Fruit fly (Drosophila melanogaster) whole organism, prepupa: ENCODE measurements around the gene CG16952.

Experiments
- CG11294 ChIP-seq: fragments of 200-800 bp; sonication (Bioruptor generic); IDR thresholded peaks from 2 replicates; pipeline ENCODE4 v1.3.6; 2022; ENCODE audit warnings: missing biosample characterization, missing genetic modification characterization
- CG9139 ChIP-seq: fragments of 200-800 bp; sonication (Bioruptor generic); optimal IDR thresholded peaks from 3 replicates; lab custom pipeline; 2017; ENCODE audit warnings: missing biosample characterization, mild to moderate bottlenecking, missing genetic modification characterization
- Hr38 ChIP-seq: sonication (Bioruptor generic); optimal IDR thresholded peaks from 2 replicates; lab custom pipeline; 2016; ENCODE audit warnings: missing biosample characterization, missing genetic modification characterization
- Sox15 ChIP-seq: fragments of 200-800 bp; sonication (Bioruptor generic); optimal IDR thresholded peaks from 3 replicates; lab custom pipeline; 2016; ENCODE audit warnings: missing biosample characterization, missing genetic modification characterization

DNA sequence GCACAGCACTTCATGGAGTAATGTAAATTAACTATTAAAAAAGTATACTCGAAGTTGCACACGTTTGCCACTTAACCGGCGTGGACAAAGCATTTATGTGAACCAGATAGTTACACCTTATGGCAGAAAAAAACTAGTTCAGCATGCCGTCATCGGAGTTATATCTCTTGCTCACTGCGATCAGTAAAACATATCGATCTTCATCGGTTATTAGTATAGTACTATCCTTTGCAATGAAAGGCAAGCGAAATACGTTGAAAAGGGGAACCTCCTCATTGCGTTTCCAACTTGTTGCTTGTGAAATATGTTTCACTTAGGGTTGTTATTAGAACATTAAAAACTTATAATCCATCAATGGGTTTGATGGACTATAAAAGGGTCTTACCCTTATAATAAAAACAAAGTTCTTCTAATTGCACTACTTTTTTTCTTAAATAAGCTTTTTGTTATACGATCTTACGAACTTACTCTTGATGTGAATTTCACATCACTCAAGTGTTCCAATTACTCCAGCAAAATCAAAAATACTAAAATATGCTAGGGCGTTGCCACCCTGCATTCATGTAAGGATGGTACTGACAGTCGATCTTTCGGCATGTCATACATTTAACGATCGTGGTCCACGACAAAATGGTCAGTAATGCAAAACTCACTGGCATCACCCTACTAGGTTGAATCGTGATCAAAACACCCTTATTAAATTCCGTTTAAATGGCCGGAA is 39.7 kb downstream of the CG16952 start, which contains the start of gene CycD:
- TF ChIP-seq CG9139 (GFP tag; lab: Kevin White, UChicago), result no peak
- no peak for TF ChIP-seq CG11294 (GFP tag; lab: Robert Waterston, UW)
- no peak for TF ChIP-seq Sox15 (GFP tag; lab: Kevin White, UChicago)
- TF ChIP-seq Hr38, result no peak
